Worm (Caenorhabditis elegans): ENCODE data around the gene F58H1.5.

F58H1.5 gene

ce11 chrV:11997403-11997802 lies 39.2 kb downstream of the F58H1.5 start:
- no peak for TF ChIP-seq zfh-2 (GFP tag; conservative IDR thresholded peaks at IDR 0.05)

- TF ChIP-seq ztf-26 (tag; optimal IDR thresholded peaks at IDR 0.05) (peak; percentile 86), bed-2 (GFP tag; IDR thresholded peaks at IDR 0.05) (0 out of 2 replicates have a peak, but pooled peaks have one; percentile 73), ztf-6 (GFP tag; IDR thresholded peaks at IDR 0.05) (peak; percentile 63; the same call in 1 of the 2 replicates), hlh-26 (GFP tag; conservative IDR thresholded peaks at IDR 0.05) (no peak), snpc-1.3 (tag; optimal IDR thresholded peaks at IDR 0.05; ENCODE audit: insufficient read depth) (peak; percentile 87), dox-1 (GFP tag; IDR thresholded peaks at IDR 0.05) (peak; percentile 82), tbx-9 (tag; optimal IDR thresholded peaks at IDR 0.05; ENCODE audit: borderline replicate concordance) (no peak), hmg-1.2 (GFP tag; IDR thresholded peaks at IDR 0.05) (peak; percentile 83), Y53F4B.3 (GFP tag; IDR thresholded peaks at IDR 0.05) (0 out of 2 replicates have a peak, but pooled peaks have one; percentile 32), egl-44 (GFP tag; IDR thresholded peaks at IDR 0.05) (peak; percentile 90), chd-7 (tag; optimal IDR thresholded peaks at IDR 0.05) (peak; percentile 93), nfya-2 (GFP tag; IDR thresholded peaks at IDR 0.05) (no peak), hsf-1 (GFP tag; IDR thresholded peaks at IDR 0.05) (peak; percentile 68), lin-26 (GFP tag; IDR thresholded peaks at IDR 0.05) (peak; percentile 92), F23B12.7 (tag; optimal IDR thresholded peaks at IDR 0.05; ENCODE audit: insufficient read depth) (no peak), F52B5.7 (tag; optimal IDR thresholded peaks at IDR 0.05) (peak; percentile 85), mcd-1 (GFP tag; IDR thresholded peaks at IDR 0.05) (peak; percentile 80), nhr-80 (tag; optimal IDR thresholded peaks at IDR 0.05) (peak; percentile 81), snpc-4 (GFP tag; optimal IDR thresholded peaks at IDR 0.05) (no peak), snpc-4 (tag; optimal IDR thresholded peaks at IDR 0.05) (peak; percentile 42 to 87 (median 76)), Y95B8A.8 (GFP tag; IDR thresholded peaks at IDR 0.05) (peak; percentile 54; the same call in 1 of the 2 replicates), attf-6 (GFP tag; IDR thresholded peaks at IDR 0.05) (no peak; the same call in 1 of the 2 replicates), T07F8.4 (tag; optimal IDR thresholded peaks at IDR 0.05) (peak; percentile 76), somi-1 (GFP tag; optimal IDR thresholded peaks at IDR 0.05) (peak; percentile 36), madf-10 (tag; optimal IDR thresholded peaks at IDR 0.05) (peak; percentile 89), dpff-1 (tag; optimal IDR thresholded peaks at IDR 0.05) (peak; percentile 75), sea-2 (GFP tag; IDR thresholded peaks at IDR 0.05) (no peak), aptf-2 (GFP tag; conservative IDR thresholded peaks at IDR 0.05) (no peak), lsy-27 (tag; optimal IDR thresholded peaks at IDR 0.05; ENCODE audit: borderline replicate concordance, insufficient read depth) (peak; percentile 64), unc-62 (GFP tag; optimal IDR thresholded peaks at IDR 0.05) (no peak), F37B4.10 (GFP tag; IDR thresholded peaks at IDR 0.05) (no peak), fkh-3 (tag; optimal IDR thresholded peaks at IDR 0.05) (peak; percentile 95), ekl-4 (GFP tag; IDR thresholded peaks at IDR 0.05) (peak; percentile 91), Y79H2A.3 (GFP tag; conservative IDR thresholded peaks at IDR 0.05) (0 out of 2 replicates have a peak, but pooled peaks have one; percentile 19), madf-8 (GFP tag; conservative IDR thresholded peaks at IDR 0.05) (peak; percentile 47), K11D2.4 (GFP tag; IDR thresholded peaks at IDR 0.05) (0 out of 2 replicates have a peak, but pooled peaks have one; percentile 54), ccch-3 (GFP tag; optimal IDR thresholded peaks at IDR 0.05) (no peak), F57C9.4 (tag; optimal IDR thresholded peaks at IDR 0.05) (no peak), F33H1.4 (GFP tag; IDR thresholded peaks at IDR 0.05) (peak; percentile 29; the same call in 1 of the 2 replicates), athp-1 (tag; optimal IDR thresholded peaks at IDR 0.05) (peak; percentile 59), nfyb-1 (GFP tag; IDR thresholded peaks at IDR 0.05) (peak; percentile 95), cebp-1 (GFP tag; IDR thresholded peaks at IDR 0.05) (no peak), cebp-1 (tag; optimal IDR thresholded peaks at IDR 0.05) (peak; percentile 84), B0019.2 (GFP tag; conservative IDR thresholded peaks at IDR 0.05) (no peak)
These were observed 43.7 kb downstream of the F58H1.5 start, which contains the start of gene gcy-33 for ce11 chrV:12001747-12002456. Gene gcy-33 (minus strand): TSS chrV:12001797.
